Worm (Caenorhabditis elegans) whole organism, L4 larva: Measurements from ENCODE around the gene gvd-1.
A peak's percentile ranks its signal among the peaks of the same experiment; 100 is the strongest.

ENCODE experiments used
- D1046.2 ChIP-seq: fragments of 200-800 bp; sonication (Bioruptor generic); IDR thresholded peaks from 2 replicates; pipeline ENCODE4 v1.3.6; 2022; ENCODE audit warnings: missing genetic modification characterization, missing compliant biosample characterization
- T26A8.4 ChIP-seq: fragments of 200-800 bp; sonication (Bioruptor generic); IDR thresholded peaks from 2 replicates; pipeline ENCODE4 v1.3.6; 2022; ENCODE audit warnings: missing genetic modification characterization, missing compliant biosample characterization
- Y105C5A.15 ChIP-seq: fragments of 200-800 bp; sonication (Bioruptor generic); IDR thresholded peaks from 2 replicates; pipeline ENCODE4 v1.3.6; 2022; ENCODE audit warnings: missing genetic modification characterization, missing compliant biosample characterization
- arid-1 ChIP-seq: fragments of 200-800 bp; sonication (Bioruptor generic); conservative IDR thresholded peaks from 2 replicates; pipeline ENCODE4 v1.3.6; 2022; ENCODE audit warnings: missing genetic modification reagents, missing genetic modification characterization, missing compliant biosample characterization
- ceh-32 ChIP-seq: sonication (generic microtip); optimal IDR thresholded peaks from 2 replicates; lab custom pipeline; 2016; ENCODE audit warnings: mild to moderate bottlenecking, missing genetic modification characterization, missing compliant biosample characterization; ENCODE audit not compliant: poor library complexity
- ceh-82 ChIP-seq: sonication (generic microtip); optimal IDR thresholded peaks from 2 replicates; lab custom pipeline; 2017; ENCODE audit warnings: missing biosample characterization, missing genetic modification characterization
- cey-2 ChIP-seq: sonication (generic microtip); optimal IDR thresholded peaks from 3 replicates; lab custom pipeline; 2017; ENCODE audit warnings: missing genetic modification characterization, mild to moderate bottlenecking, missing compliant biosample characterization, antibody characterized with exemption, borderline replicate concordance; ENCODE audit not compliant: insufficient read depth
- daf-12 ChIP-seq: fragments of 150-350 bp; optimal IDR thresholded peaks from 2 replicates; lab custom pipeline; 2014; ENCODE audit warnings: missing biosample characterization, missing genetic modification reagents, missing genetic modification characterization
- daf-16 ChIP-seq, 3 experiments: sonication (generic microtip); optimal IDR thresholded peaks; 2 replicates each; lab custom pipeline; 2016 to 2017; ENCODE audit warnings: missing genetic modification characterization in 3 of 3, missing genetic modification reagents in 3 of 3, mild to moderate bottlenecking in 2 of 3, missing compliant biosample characterization in 2 of 3, missing biosample characterization in 1 of 3, moderate library complexity in 1 of 3
- daf-19 ChIP-seq: fragments of 200-800 bp; sonication (Bioruptor generic); conservative IDR thresholded peaks from 2 replicates; pipeline ENCODE4 v1.3.6; 2022; ENCODE audit warnings: missing genetic modification characterization, missing compliant biosample characterization
- daf-8 ChIP-seq: fragments of 200-800 bp; sonication (Bioruptor generic); IDR thresholded peaks from 2 replicates; pipeline ENCODE4 v1.3.6; 2022; ENCODE audit warnings: missing genetic modification characterization, missing compliant biosample characterization
- dmd-8 ChIP-seq: fragments of 200-800 bp; sonication (Bioruptor generic); IDR thresholded peaks from 2 replicates; pipeline ENCODE4 v1.3.6; 2022; ENCODE audit warnings: missing genetic modification characterization, missing compliant biosample characterization
- dmd-9 ChIP-seq: fragments of 200-800 bp; sonication (Bioruptor generic); IDR thresholded peaks from 2 replicates; pipeline ENCODE4 v1.3.6; 2022; ENCODE audit warnings: missing genetic modification reagents, missing genetic modification characterization, missing compliant biosample characterization
- dpl-1 ChIP-seq: fragments of 150-350 bp; optimal IDR thresholded peaks from 2 replicates; lab custom pipeline; 2014; ENCODE audit warnings: missing biosample characterization, missing genetic modification reagents, missing genetic modification characterization
- duxl-1 ChIP-seq: sonication (generic microtip); optimal IDR thresholded peaks from 2 replicates; lab custom pipeline; 2016; ENCODE audit warnings: mild to moderate bottlenecking, missing genetic modification characterization, moderate library complexity, missing compliant biosample characterization; ENCODE audit not compliant: poor library complexity
- dve-1 ChIP-seq: sonication (generic microtip); optimal IDR thresholded peaks from 2 replicates; lab custom pipeline; 2017; ENCODE audit warnings: antibody characterized with exemption, mild to moderate bottlenecking, missing genetic modification characterization, missing compliant biosample characterization; ENCODE audit not compliant: insufficient read depth
- egl-27 ChIP-seq: sonication (generic microtip); optimal IDR thresholded peaks from 3 replicates; lab custom pipeline; 2017; ENCODE audit warnings: missing biosample characterization, missing genetic modification reagents, missing genetic modification characterization
- egl-43 ChIP-seq: fragments of 200-800 bp; sonication (Bioruptor generic); IDR thresholded peaks from 2 replicates; pipeline ENCODE4 v1.3.6; 2022; ENCODE audit warnings: missing genetic modification reagents, missing genetic modification characterization, missing compliant biosample characterization
- fos-1 ChIP-seq: fragments of 150-350 bp; optimal IDR thresholded peaks from 2 replicates; lab custom pipeline; 2014; ENCODE audit warnings: missing biosample characterization, missing genetic modification characterization
- gei-8 ChIP-seq: fragments of 200-800 bp; sonication (Bioruptor generic); optimal IDR thresholded peaks from 2 replicates; lab custom pipeline; 2018; ENCODE audit warnings: mild to moderate bottlenecking, missing genetic modification characterization, missing compliant biosample characterization
- hlh-30 ChIP-seq: sonication (generic microtip); optimal IDR thresholded peaks from 2 replicates; lab custom pipeline; 2017; ENCODE audit warnings: antibody characterized with exemption, mild to moderate bottlenecking, missing genetic modification characterization, missing compliant biosample characterization; ENCODE audit not compliant: insufficient read depth
- jun-1 ChIP-seq: fragments of 150-350 bp; optimal IDR thresholded peaks from 2 replicates; lab custom pipeline; 2014; ENCODE audit warnings: missing biosample characterization, missing genetic modification reagents, missing genetic modification characterization
- lim-7 ChIP-seq: fragments of 200-800 bp; sonication (Bioruptor generic); IDR thresholded peaks from 2 replicates; pipeline ENCODE4 v1.3.6; 2022; ENCODE audit warnings: missing genetic modification characterization, missing compliant biosample characterization
- lin-1 ChIP-seq: fragments of 200-800 bp; sonication (Bioruptor generic); IDR thresholded peaks from 2 replicates; pipeline ENCODE4 v1.3.6; 2022; ENCODE audit warnings: missing genetic modification reagents, missing genetic modification characterization, missing compliant biosample characterization
- madf-9 ChIP-seq: fragments of 200-800 bp; sonication (Bioruptor generic); conservative IDR thresholded peaks from 2 replicates; pipeline ENCODE4 v1.3.6; 2022; ENCODE audit warnings: missing genetic modification reagents, missing genetic modification characterization, missing compliant biosample characterization
- mdt-29 ChIP-seq: fragments of 200-800 bp; sonication (Bioruptor generic); IDR thresholded peaks from 2 replicates; pipeline ENCODE4 v1.3.6; 2022; ENCODE audit warnings: missing genetic modification reagents, missing genetic modification characterization, missing compliant biosample characterization
- mes-2 ChIP-seq: sonication (generic microtip); optimal IDR thresholded peaks from 2 replicates; lab custom pipeline; 2016; ENCODE audit warnings: missing genotype, mild to moderate bottlenecking, missing genetic modification characterization, missing compliant biosample characterization; ENCODE audit not compliant: poor library complexity, severe bottlenecking
- mxl-2 ChIP-seq: fragments of 200-800 bp; sonication (Bioruptor generic); conservative IDR thresholded peaks from 2 replicates; pipeline ENCODE4 v1.3.6; 2022; ENCODE audit warnings: missing genetic modification reagents, missing genetic modification characterization, missing compliant biosample characterization
- mxl-3 ChIP-seq: fragments of 200-800 bp; sonication (Bioruptor generic); optimal IDR thresholded peaks from 2 replicates; lab custom pipeline; 2018; ENCODE audit warnings: mild to moderate bottlenecking, missing genetic modification characterization, missing compliant biosample characterization
- nhr-102 ChIP-seq: sonication (generic microtip); optimal IDR thresholded peaks from 2 replicates; lab custom pipeline; 2016; ENCODE audit warnings: mild to moderate bottlenecking, missing genetic modification characterization, moderate library complexity, missing compliant biosample characterization
- nhr-237 ChIP-seq: sonication (generic microtip); optimal IDR thresholded peaks from 2 replicates; lab custom pipeline; 2017; ENCODE audit warnings: missing biosample characterization, missing genetic modification characterization
- nhr-25 ChIP-seq: sonication (generic microtip); optimal IDR thresholded peaks from 2 replicates; lab custom pipeline; 2017; ENCODE audit warnings: missing genetic modification characterization, mild to moderate bottlenecking, missing compliant biosample characterization, antibody characterized with exemption, moderate library complexity, borderline replicate concordance; ENCODE audit not compliant: insufficient read depth
- nhr-41 ChIP-seq: fragments of 200-800 bp; sonication (Bioruptor generic); IDR thresholded peaks from 2 replicates; pipeline ENCODE4 v1.3.6; 2022; ENCODE audit warnings: missing genetic modification reagents, missing genetic modification characterization, missing compliant biosample characterization
- nhr-76 ChIP-seq: fragments of 150-350 bp; optimal IDR thresholded peaks from 2 replicates; lab custom pipeline; 2014; ENCODE audit warnings: missing biosample characterization, missing genetic modification characterization
- pha-4 ChIP-seq, 2 experiments: fragments of 150-350 bp in 1 of 2; fragments of 200-800 bp in 1 of 2; sonication (Bioruptor generic) in 1 of 2; IDR thresholded peaks in 1 of 2; optimal IDR thresholded peaks in 1 of 2; 2 replicates each; pipeline versions ENCODE4 v1.3.6 to Lab custom; 2014 to 2022; ENCODE audit warnings: missing genetic modification characterization in 2 of 2, missing genetic modification reagents in 2 of 2, missing biosample characterization in 1 of 2, missing compliant biosample characterization in 1 of 2
- php-3 ChIP-seq: fragments of 200-800 bp; sonication (Bioruptor generic); IDR thresholded peaks from 2 replicates; pipeline ENCODE4 v1.3.6; 2022; ENCODE audit warnings: missing genetic modification reagents, missing genetic modification characterization, missing compliant biosample characterization
- rbr-2 ChIP-seq: sonication (generic microtip); optimal IDR thresholded peaks from 2 replicates; lab custom pipeline; 2016; ENCODE audit warnings: missing genotype, missing genetic modification characterization, missing compliant biosample characterization
- saeg-2 ChIP-seq: fragments of 200-800 bp; sonication (Bioruptor generic); IDR thresholded peaks from 2 replicates; pipeline ENCODE4 v1.3.6; 2022; ENCODE audit warnings: missing genetic modification reagents, missing genetic modification characterization, missing compliant biosample characterization
- set-16 ChIP-seq: fragments of 200-800 bp; sonication (Bioruptor generic); IDR thresholded peaks from 2 replicates; pipeline ENCODE4 v1.3.6; 2022; ENCODE audit warnings: missing genetic modification reagents, missing genetic modification characterization, missing compliant biosample characterization
- skn-1 ChIP-seq: fragments of 150-350 bp; optimal IDR thresholded peaks from 2 replicates; lab custom pipeline; 2014; ENCODE audit warnings: missing biosample characterization, missing genetic modification characterization
- spr-1 ChIP-seq: sonication (generic microtip); optimal IDR thresholded peaks from 2 replicates; lab custom pipeline; 2016; ENCODE audit warnings: mild to moderate bottlenecking, missing genetic modification characterization, missing compliant biosample characterization
- spr-3 ChIP-seq: fragments of 200-800 bp; sonication (Bioruptor generic); optimal IDR thresholded peaks from 2 replicates; lab custom pipeline; 2018; ENCODE audit warnings: mild to moderate bottlenecking, missing genetic modification characterization, missing compliant biosample characterization
- unc-130 ChIP-seq: sonication (generic microtip); optimal IDR thresholded peaks from 2 replicates; lab custom pipeline; 2016; ENCODE audit warnings: missing genetic modification reagents, missing genetic modification characterization, missing compliant biosample characterization
- unc-39 ChIP-seq: sonication (generic microtip); optimal IDR thresholded peaks from 2 replicates; lab custom pipeline; 2017; ENCODE audit warnings: missing biosample characterization, missing genetic modification characterization
- vab-7 ChIP-seq: fragments of 200-800 bp; sonication (Bioruptor generic); IDR thresholded peaks from 2 replicates; pipeline ENCODE4 v1.3.6; 2022; ENCODE audit warnings: missing genetic modification reagents, missing genetic modification characterization, missing compliant biosample characterization
- zag-1 ChIP-seq: fragments of 150-350 bp; optimal IDR thresholded peaks from 2 replicates; lab custom pipeline; 2014; ENCODE audit warnings: missing biosample characterization, missing genetic modification characterization
- zfp-2 ChIP-seq: sonication (generic microtip); optimal IDR thresholded peaks from 2 replicates; lab custom pipeline; 2016; ENCODE audit warnings: mild to moderate bottlenecking, missing genetic modification characterization, missing compliant biosample characterization
- zip-11 ChIP-seq: fragments of 200-800 bp; sonication (Bioruptor generic); IDR thresholded peaks from 2 replicates; pipeline ENCODE4 v1.3.6; 2022; ENCODE audit warnings: missing genetic modification characterization, missing compliant biosample characterization
- ztf-7 ChIP-seq: fragments of 150-350 bp; optimal IDR thresholded peaks from 2 replicates; lab custom pipeline; 2014; ENCODE audit warnings: missing biosample characterization, missing genetic modification characterization

gvd-1 gene

DNA sequence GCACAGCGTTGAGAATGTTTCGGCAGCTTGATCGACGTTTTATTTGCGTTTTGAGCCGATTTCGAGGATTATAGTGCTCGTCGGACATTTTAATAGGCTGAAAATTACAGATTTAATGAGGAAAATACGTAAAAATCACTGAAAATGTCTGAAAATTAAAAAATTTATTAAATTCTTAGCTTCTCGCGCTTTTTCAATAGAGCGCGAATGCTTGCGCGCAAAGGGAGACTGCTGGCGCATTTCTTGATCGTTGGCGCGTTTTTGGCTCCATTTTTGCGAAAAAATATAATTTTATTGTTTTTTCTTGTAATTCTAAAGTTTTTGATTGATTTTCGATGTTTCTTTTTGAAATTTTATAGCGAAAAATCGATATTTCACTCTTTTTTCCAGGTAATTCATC lies 46.9 kb downstream of the gvd-1 start, which contains the start of the genes dnsn-1 and C24H12.4 (continued):
- peak in 1 of 2 experiments; percentile 48 for TF ChIP-seq daf-16 (GFP tag; optimal IDR thresholded peaks at IDR 0.05; lab: Kevin White, UChicago)
- no peak for TF ChIP-seq daf-16 (tag; optimal IDR thresholded peaks at IDR 0.05; lab: Kevin White, UChicago)
- TF ChIP-seq mxl-2 (GFP tag; lab: Robert Waterston, UW), result no peak
- peak; percentile 56 for TF ChIP-seq jun-1
- no peak for TF ChIP-seq fos-1
- TF ChIP-seq duxl-1 (tag; lab: Kevin White, UChicago), result peak; percentile 91
- no peak for TF ChIP-seq D1046.2 (GFP tag; lab: Robert Waterston, UW)
- peak; percentile 80 for TF ChIP-seq spr-1 (tag; lab: Kevin White, UChicago)
- TF ChIP-seq vab-7 (GFP tag; lab: Robert Waterston, UW), result no peak
- no peak for TF ChIP-seq mxl-3 (GFP tag; lab: Kevin White, UChicago)
- peak; percentile 72; the same call in 1 of the 2 replicates for TF ChIP-seq arid-1 (GFP tag; lab: Robert Waterston, UW)
- TF ChIP-seq unc-39 (tag; lab: Kevin White, UChicago), result no peak
- no peak for TF ChIP-seq skn-1 (tag; lab: Kevin White, UChicago)
- peak; percentile 47; the same call in 1 of the 2 replicates for TF ChIP-seq lin-1
- TF ChIP-seq mdt-29 (GFP tag; lab: Robert Waterston, UW), result no peak
- TF ChIP-seq dmd-9 (GFP tag; lab: Robert Waterston, UW), result peak; percentile 60; the same call in 1 of the 2 replicates
- no peak for TF ChIP-seq nhr-41 (GFP tag; lab: Robert Waterston, UW)
- no peak for TF ChIP-seq zag-1
- peak; percentile 80 for TF ChIP-seq pha-4 (GFP tag; IDR thresholded peaks at IDR 0.05; lab: Robert Waterston, UW)
- TF ChIP-seq pha-4 (tag; optimal IDR thresholded peaks at IDR 0.05; lab: Kevin White, UChicago), result peak; percentile 77
- peak; percentile 82 for TF ChIP-seq hlh-30 (tag; lab: Kevin White, UChicago)
- TF ChIP-seq php-3 (GFP tag; lab: Robert Waterston, UW), result peak; percentile 66
- TF ChIP-seq T26A8.4 (GFP tag; lab: Robert Waterston, UW), result peak; percentile 89
- TF ChIP-seq daf-12, result no peak
- TF ChIP-seq nhr-76 (tag; lab: Kevin White, UChicago), result no peak
- peak; percentile 89 for TF ChIP-seq rbr-2
- peak; percentile 47 for TF ChIP-seq unc-130 (GFP tag; lab: Kevin White, UChicago)
- no peak for TF ChIP-seq gei-8 (GFP tag; lab: Kevin White, UChicago)
- TF ChIP-seq egl-27, result no peak
- TF ChIP-seq spr-3 (GFP tag; lab: Kevin White, UChicago), result peak; percentile 40
- TF ChIP-seq mes-2, result peak; percentile 95
- no peak for TF ChIP-seq zip-11
- TF ChIP-seq dve-1 (tag; lab: Kevin White, UChicago), result peak; percentile 97
- TF ChIP-seq Y105C5A.15 (GFP tag; lab: Robert Waterston, UW), result no peak
- TF ChIP-seq daf-8 (GFP tag; lab: Robert Waterston, UW), result no peak
- peak; percentile 47; the same call in 1 of the 2 replicates for TF ChIP-seq madf-9
- peak; percentile 89 for TF ChIP-seq nhr-102 (tag; lab: Kevin White, UChicago)
- peak; percentile 63 for TF ChIP-seq ceh-32
- no peak for TF ChIP-seq cey-2 (tag; lab: Kevin White, UChicago)
- TF ChIP-seq zfp-2 (tag; lab: Kevin White, UChicago), result peak; percentile 37
- no peak for TF ChIP-seq saeg-2 (GFP tag; lab: Robert Waterston, UW)
- TF ChIP-seq ztf-7 (tag; lab: Kevin White, UChicago), result peak; percentile 73
- TF ChIP-seq nhr-237 (tag; lab: Kevin White, UChicago), result no peak
- TF ChIP-seq ceh-82 (tag; lab: Kevin White, UChicago), result no peak
- peak; percentile 16 for TF ChIP-seq nhr-25
- TF ChIP-seq set-16 (GFP tag; lab: Robert Waterston, UW), result no peak
- peak; percentile 97 for TF ChIP-seq dpl-1
- TF ChIP-seq egl-43 (GFP tag; lab: Robert Waterston, UW), result no peak
- no peak for TF ChIP-seq dmd-8
- peak; percentile 76; the same call in 1 of the 2 replicates for TF ChIP-seq daf-19 (GFP tag; lab: Robert Waterston, UW)
- no peak for TF ChIP-seq lim-7
